Fruit fly (Drosophila melanogaster) whole organism, wandering third instar larva: ENCODE results near the gene Rnmt.

Experiments
- Abd-B ChIP-seq: fragments of >200 bp; optimal IDR thresholded peaks from 2 replicates; lab custom pipeline; 2017; ENCODE audit warnings: missing biosample characterization, missing genetic modification characterization
- CG32264 ChIP-seq: fragments of 200-800 bp; sonication (Bioruptor generic); optimal IDR thresholded peaks from 2 replicates; lab custom pipeline; 2016; ENCODE audit warnings: missing biosample characterization, missing genetic modification characterization
- CG9705 ChIP-seq: fragments of 200-800 bp; sonication (Bioruptor generic); optimal IDR thresholded peaks from 2 replicates; lab custom pipeline; 2018; ENCODE audit warnings: missing biosample characterization, mild to moderate bottlenecking, missing genetic modification characterization
- CrebA ChIP-seq: fragments of 200-800 bp; sonication (Bioruptor generic); optimal IDR thresholded peaks from 2 replicates; lab custom pipeline; 2016; ENCODE audit warnings: missing biosample characterization, mild to moderate bottlenecking, missing genetic modification characterization, borderline replicate concordance
- Dfd ChIP-seq: fragments of >200 bp; optimal IDR thresholded peaks from 2 replicates; lab custom pipeline; 2017; ENCODE audit warnings: missing biosample characterization, missing genetic modification characterization
- GATAd ChIP-seq: sonication (Bioruptor generic); optimal IDR thresholded peaks from 2 replicates; lab custom pipeline; 2016; ENCODE audit warnings: missing biosample characterization, missing genetic modification characterization
- HLH106 ChIP-seq: fragments of 200-800 bp; optimal IDR thresholded peaks from 3 replicates; lab custom pipeline; 2019; ENCODE audit warnings: missing biosample characterization, mild to moderate bottlenecking, missing genetic modification characterization, moderate library complexity
- Hnf4 ChIP-seq: fragments of 200-800 bp; sonication (Bioruptor generic); optimal IDR thresholded peaks from 2 replicates; lab custom pipeline; 2016; ENCODE audit warnings: missing biosample characterization, mild to moderate bottlenecking, missing genetic modification characterization
- Hr83 ChIP-seq: fragments of 200-300 bp; sonication (Bioruptor generic); optimal IDR thresholded peaks from 2 replicates; lab custom pipeline; 2016; ENCODE audit warnings: missing biosample characterization, mild to moderate bottlenecking, missing genetic modification characterization, moderate library complexity; ENCODE audit not compliant: poor library complexity, severe bottlenecking
- Jra ChIP-seq: sonication (Bioruptor generic); optimal IDR thresholded peaks from 2 replicates; lab custom pipeline; 2016; ENCODE audit warnings: missing biosample characterization, missing genetic modification characterization
- Mio ChIP-seq: sonication (Bioruptor generic); optimal IDR thresholded peaks from 2 replicates; lab custom pipeline; 2016; ENCODE audit warnings: missing biosample characterization, missing genetic modification characterization
- Myc ChIP-seq: fragments of >200 bp; optimal IDR thresholded peaks from 2 replicates; lab custom pipeline; 2017
- N ChIP-seq: fragments of >200 bp; optimal IDR thresholded peaks from 2 replicates; lab custom pipeline; 2018; ENCODE audit warnings: missing biosample characterization, missing external identifiers, missing genetic modification characterization
- Rel ChIP-seq, 2 experiments: fragments of 200-800 bp; sonication (Bioruptor generic) in 1 of 2; optimal IDR thresholded peaks; 2 replicates in 1 of 2; 3 replicates in 1 of 2; lab custom pipeline; 2016 to 2019; ENCODE audit warnings: mild to moderate bottlenecking in 2 of 2, missing biosample characterization in 2 of 2, missing genetic modification characterization in 2 of 2, moderate library complexity in 1 of 2
- Sp1 ChIP-seq: fragments of 200-800 bp; sonication (Bioruptor generic); optimal IDR thresholded peaks from 3 replicates; lab custom pipeline; 2019; ENCODE audit warnings: missing biosample characterization, mild to moderate bottlenecking, missing genetic modification characterization, moderate library complexity
- Vsx2 ChIP-seq: fragments of 200-300, 225-300 bp; sonication (Bioruptor generic); optimal IDR thresholded peaks from 2 replicates; lab custom pipeline; 2018; ENCODE audit warnings: missing biosample characterization, missing genetic modification characterization; ENCODE audit not compliant: partially characterized antibody
- br ChIP-seq: fragments of 200-800 bp; sonication (Bioruptor generic); optimal IDR thresholded peaks from 2 replicates; lab custom pipeline; 2016; ENCODE audit warnings: missing biosample characterization, missing genetic modification characterization
- dl ChIP-seq, 2 experiments: fragments of 175-275, 200-275 bp in 1 of 2; fragments of 200-275 bp in 1 of 2; sonication (Bioruptor generic); optimal IDR thresholded peaks; lab custom pipeline; 2018; ENCODE audit warnings: mild to moderate bottlenecking in 2 of 2, missing biosample characterization in 2 of 2, missing genetic modification characterization in 2 of 2, moderate library complexity in 2 of 2; ENCODE audit not compliant: partially characterized antibody in 2 of 2, insufficient read depth in 1 of 2
- dmrt93B ChIP-seq: fragments of 200-800 bp; sonication (Bioruptor generic); optimal IDR thresholded peaks from 2 replicates; lab custom pipeline; 2018; ENCODE audit warnings: missing biosample characterization, mild to moderate bottlenecking, missing genetic modification characterization
- ey ChIP-seq: fragments of 200-800 bp; sonication (Bioruptor generic); optimal IDR thresholded peaks from 2 replicates; lab custom pipeline; 2016; ENCODE audit warnings: missing biosample characterization, missing genetic modification characterization
- foxo ChIP-seq, 2 experiments: fragments of 200-800 bp; sonication (Bioruptor generic); optimal IDR thresholded peaks; 2 replicates in 1 of 2; 3 replicates in 1 of 2; lab custom pipeline; 2016 to 2017; ENCODE audit warnings: missing biosample characterization in 2 of 2, missing genetic modification characterization in 2 of 2
- fru ChIP-seq: fragments of 200-800 bp; sonication (Bioruptor generic); optimal IDR thresholded peaks from 3 replicates; lab custom pipeline; 2016; ENCODE audit warnings: missing biosample characterization, mild to moderate bottlenecking, missing genetic modification characterization
- jim ChIP-seq: fragments of 175-275, 200-325 bp; sonication (Bioruptor generic); optimal IDR thresholded peaks from 2 replicates; lab custom pipeline; 2016; ENCODE audit warnings: missing biosample characterization, mild to moderate bottlenecking, missing genetic modification characterization
- lola ChIP-seq: fragments of >200 bp; optimal IDR thresholded peaks from 2 replicates; lab custom pipeline; 2017; ENCODE audit warnings: missing biosample characterization, missing genetic modification characterization
- pan ChIP-seq: fragments of >200 bp; optimal IDR thresholded peaks from 2 replicates; lab custom pipeline; 2017
- rgr ChIP-seq: fragments of 200-800 bp; sonication (Bioruptor generic); optimal IDR thresholded peaks from 3 replicates; lab custom pipeline; 2016; ENCODE audit warnings: missing biosample characterization, mild to moderate bottlenecking, missing genetic modification characterization
- sage ChIP-seq: fragments of 200-800 bp; sonication (Bioruptor generic); optimal IDR thresholded peaks from 2 replicates; lab custom pipeline; 2016; ENCODE audit warnings: missing biosample characterization, mild to moderate bottlenecking, missing genetic modification characterization
- sv ChIP-seq: fragments of 200-800 bp; sonication (Bioruptor generic); optimal IDR thresholded peaks from 3 replicates; lab custom pipeline; 2016; ENCODE audit warnings: missing biosample characterization, missing genetic modification characterization
- tai ChIP-seq: sonication (Bioruptor generic); optimal IDR thresholded peaks from 2 replicates; lab custom pipeline; 2016; ENCODE audit warnings: missing biosample characterization, missing genetic modification characterization
- usp ChIP-seq: fragments of >200 bp; optimal IDR thresholded peaks from 2 replicates; lab custom pipeline; 2017; ENCODE audit warnings: missing biosample characterization, missing genetic modification characterization
- woc ChIP-seq: sonication (Bioruptor generic); optimal IDR thresholded peaks from 2 replicates; lab custom pipeline; 2016; ENCODE audit warnings: missing biosample characterization, mild to moderate bottlenecking, missing genetic modification characterization

The Rnmt gene

DNA sequence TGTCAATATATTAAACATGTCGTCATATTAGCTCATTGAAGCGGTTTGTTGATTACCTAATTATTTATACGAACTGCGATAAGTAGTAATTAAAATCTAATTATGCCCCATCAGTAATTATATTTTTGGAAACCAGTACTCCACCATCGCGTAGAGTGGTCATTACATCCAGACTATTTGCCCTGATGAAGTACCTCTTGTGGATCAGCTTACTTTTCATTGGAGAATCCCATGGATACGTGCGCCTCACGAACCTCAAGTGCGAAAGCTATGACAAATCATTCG lies 48.3 kb downstream of the Rnmt start, which contains the start of gene CG33679:
Gene CG33679 (plus strand): TSS at position 186 of the 285 bp plus-strand sequence.
- TF ChIP-seq dl (GFP tag; optimal IDR thresholded peaks at IDR 0.05; lab: Kevin White, UChicago; ENCODE audit: insufficient read depth in 1 of 2, partially characterized antibody in 2 of 2) = no peak
- no peak for TF ChIP-seq rgr (GFP tag; lab: Kevin White, UChicago)
- no peak for TF ChIP-seq foxo (GFP tag; optimal IDR thresholded peaks at IDR 0.05; lab: Kevin White, UChicago)
- TF ChIP-seq Rel (GFP tag; optimal IDR thresholded peaks at IDR 0.05; lab: Kevin White, UChicago) = no peak
- TF ChIP-seq Rel (tag; optimal IDR thresholded peaks at IDR 0.05; lab: Kevin White, UChicago) = no peak
- TF ChIP-seq Sp1 (GFP tag; lab: Kevin White, UChicago) = no peak
- TF ChIP-seq Hnf4 (GFP tag; lab: Kevin White, UChicago) = no peak
- no peak for TF ChIP-seq Vsx2 (GFP tag; lab: Kevin White, UChicago)
- TF ChIP-seq Mio = no peak
- no peak for TF ChIP-seq CG32264 (GFP tag; lab: Kevin White, UChicago)
- no peak for TF ChIP-seq N (GFP tag; lab: Kevin White, UChicago)
- no peak for TF ChIP-seq Hr83 (GFP tag; lab: Kevin White, UChicago)
- no peak for TF ChIP-seq Dfd (GFP tag; lab: Kevin White, UChicago)
- TF ChIP-seq dmrt93B (GFP tag; lab: Kevin White, UChicago) = no peak

DNA sequence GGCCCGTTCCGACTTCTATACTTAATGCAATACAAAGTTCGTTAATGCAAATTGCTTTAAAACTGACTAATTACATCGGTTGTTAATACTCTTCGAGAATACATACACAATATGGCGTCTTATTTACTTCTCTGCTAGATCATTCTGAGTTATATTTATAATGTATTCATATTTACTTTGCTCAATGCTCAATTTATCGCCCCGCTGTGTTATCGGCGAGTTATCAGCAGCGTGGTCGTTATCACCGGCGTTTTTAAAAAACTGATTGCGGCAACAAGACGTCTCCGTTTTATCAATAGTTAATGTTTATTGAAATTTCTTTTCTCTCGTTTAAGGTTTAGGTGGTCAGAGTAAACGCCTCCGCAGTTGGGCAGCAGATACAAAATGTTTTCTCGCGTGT lies 49.3 kb downstream of the Rnmt start:
- TF ChIP-seq foxo (GFP tag; optimal IDR thresholded peaks at IDR 0.05; lab: Kevin White, UChicago) = no peak
- no peak for TF ChIP-seq Dfd (GFP tag; lab: Kevin White, UChicago)
- TF ChIP-seq lola (GFP tag; lab: Kevin White, UChicago) = no peak
- no peak for TF ChIP-seq GATAd (GFP tag; lab: Kevin White, UChicago)
- no peak for TF ChIP-seq CG9705 (GFP tag; lab: Kevin White, UChicago)
- TF ChIP-seq HLH106 = no peak
- TF ChIP-seq jim (GFP tag; lab: Kevin White, UChicago) = no peak
- no peak for TF ChIP-seq Sp1 (GFP tag; lab: Kevin White, UChicago)

DNA sequence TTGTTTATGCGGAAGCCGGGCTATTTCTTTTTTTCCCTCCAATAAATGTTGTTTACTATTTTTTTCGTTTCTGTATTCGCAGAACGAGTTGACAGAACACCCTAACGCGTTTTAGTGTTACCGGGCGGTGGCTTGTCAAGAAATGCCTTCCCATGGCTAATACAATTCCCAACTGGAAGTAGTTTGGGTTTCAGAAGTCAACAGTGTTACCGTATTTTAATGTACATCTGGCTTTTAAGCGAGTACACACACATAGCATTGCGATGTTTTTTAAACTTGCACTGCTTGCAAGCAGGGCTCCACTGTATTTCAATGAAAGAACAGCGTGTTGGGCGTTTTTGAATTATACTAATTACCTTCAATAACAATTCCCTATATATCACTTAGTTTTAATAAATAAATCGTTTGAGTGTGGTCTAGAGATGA lies 50.9 kb downstream of the Rnmt start, which contains the start of gene TfIIS:
Gene TfIIS (minus strand): TSS at position 178 of the 426 bp plus-strand sequence.
- TF ChIP-seq tai (GFP tag; lab: Kevin White, UChicago) (no peak), sage (no peak), Jra (GFP tag; lab: Kevin White, UChicago) (no peak), Rel (GFP tag; optimal IDR thresholded peaks at IDR 0.05; lab: Kevin White, UChicago) (no peak), Rel (tag; optimal IDR thresholded peaks at IDR 0.05; lab: Kevin White, UChicago) (peak; percentile 17), jim (GFP tag; lab: Kevin White, UChicago) (no peak), Hr83 (GFP tag; lab: Kevin White, UChicago) (no peak), Hnf4 (GFP tag; lab: Kevin White, UChicago) (no peak), pan (lab: Kevin White, UChicago) (no peak), CrebA (GFP tag; lab: Kevin White, UChicago) (no peak), Myc (lab: Kevin White, UChicago) (peak; percentile 78), N (GFP tag; lab: Kevin White, UChicago) (no peak), fru (GFP tag; lab: Kevin White, UChicago) (no peak), Abd-B (GFP tag; lab: Kevin White, UChicago) (no peak), HLH106 (no peak), woc (GFP tag; lab: Kevin White, UChicago) (no peak), lola (GFP tag; lab: Kevin White, UChicago) (no peak), sv (GFP tag; lab: Kevin White, UChicago) (no peak), Vsx2 (GFP tag; lab: Kevin White, UChicago) (peak; percentile 77), ey (GFP tag; lab: Kevin White, UChicago) (no peak), br (no peak), rgr (GFP tag; lab: Kevin White, UChicago) (peak; percentile 7), foxo (GFP tag; optimal IDR thresholded peaks at IDR 0.05; lab: Kevin White, UChicago) (no peak), dl (GFP tag; optimal IDR thresholded peaks at IDR 0.05; lab: Kevin White, UChicago; ENCODE audit: insufficient read depth in 1 of 2, partially characterized antibody in 2 of 2) (no peak), Mio (no peak), usp (no peak)
